Fruit fly (Drosophila melanogaster): ENCODE measurements around the gene Regnase-1.

The Regnase-1 gene

dm6 chr3R:20008372-20009051 is 27.3 kb downstream of the Regnase-1 start, which contains the start of the genes Hs6st and MED25 (continued):
- TF ChIP-seq Ets97D (GFP tag; optimal IDR thresholded peaks at IDR 0.05) = peak; percentile 79
- peak; percentile 9 for TF ChIP-seq Hsf (GFP tag; optimal IDR thresholded peaks at IDR 0.05)
- peak; percentile 72 for TF ChIP-seq Med (GFP tag)
- peak; percentile 55 for TF ChIP-seq nmo (GFP tag; optimal IDR thresholded peaks at IDR 0.05)
- peak; percentile 58; the same call in 2 of the 3 replicates for TF ChIP-seq CG17361 (GFP tag; IDR thresholded peaks at IDR 0.05)
- peak; percentile 79 for TF ChIP-seq knrl (GFP tag; IDR thresholded peaks at IDR 0.05; ENCODE audit: partially characterized antibody)
- peak; percentile 81 for TF ChIP-seq ewg (GFP tag; optimal IDR thresholded peaks at IDR 0.05)
- peak; percentile 83 for TF ChIP-seq CG42726 (GFP tag; IDR thresholded peaks at IDR 0.05; ENCODE audit: partially characterized antibody)
- peak; percentile 6 for TF ChIP-seq MTF-1 (GFP tag; optimal IDR thresholded peaks at IDR 0.05; ENCODE audit: borderline replicate concordance)
- TF ChIP-seq ase (GFP tag; IDR thresholded peaks at IDR 0.05) = no peak
- TF ChIP-seq CG18476 (GFP tag; optimal IDR thresholded peaks at IDR 0.05) = peak; percentile 37
- TF ChIP-seq CG4328 (GFP tag; optimal IDR thresholded peaks at IDR 0.05) = peak; percentile 48
- TF ChIP-seq CG3163 (GFP tag; optimal IDR thresholded peaks at IDR 0.05) = no peak
- peak; percentile 71 for TF ChIP-seq inv (GFP tag; IDR thresholded peaks at IDR 0.05; ENCODE audit: partially characterized antibody)
- TF ChIP-seq CG9727 (GFP tag; optimal IDR thresholded peaks at IDR 0.05) = peak; percentile 54
- peak; percentile 39 for TF ChIP-seq NfI (GFP tag; optimal IDR thresholded peaks at IDR 0.05)
- TF ChIP-seq trem (tag; optimal IDR thresholded peaks at IDR 0.05) = peak; percentile 24
- TF ChIP-seq BEAF-32 (GFP tag; optimal IDR thresholded peaks at IDR 0.05) = peak; percentile 88
- no peak for TF ChIP-seq ab (GFP tag; optimal IDR thresholded peaks at IDR 0.05)
- peak; percentile 70 for TF ChIP-seq CG12104 (GFP tag; optimal IDR thresholded peaks at IDR 0.05)
- peak; percentile 60 for TF ChIP-seq stwl (tag; optimal IDR thresholded peaks at IDR 0.05)
- peak; percentile 88 for TF ChIP-seq Sin3A (optimal IDR thresholded peaks at IDR 0.05)
- peak; percentile 58; the same call in 2 of the 3 replicates for TF ChIP-seq CG7963 (GFP tag; IDR thresholded peaks at IDR 0.05; ENCODE audit: partially characterized antibody)
- no peak for TF ChIP-seq Hmx (GFP tag; optimal IDR thresholded peaks at IDR 0.05)
- TF ChIP-seq Abd-B (GFP tag; optimal IDR thresholded peaks at IDR 0.05) = peak; percentile 41
- TF ChIP-seq CG14014 (GFP tag; IDR thresholded peaks at IDR 0.05) = peak; percentile 40; the same call in 1 of the 2 replicates
- no peak for TF ChIP-seq gcm (GFP tag; optimal IDR thresholded peaks at IDR 0.05)
- no peak for TF ChIP-seq CG7357 (GFP tag; IDR thresholded peaks at IDR 0.05)
- TF ChIP-seq gce (GFP tag; IDR thresholded peaks at IDR 0.05) = no peak
- TF ChIP-seq sisA (GFP tag; IDR thresholded peaks at IDR 0.05) = no peak; the same call in 1 of the 2 replicates
- peak; percentile 48 for TF ChIP-seq sens (GFP tag)
- TF ChIP-seq psq (GFP tag; optimal IDR thresholded peaks at IDR 0.05) = peak; percentile 97
- peak; percentile 2 for TF ChIP-seq NK7.1 (GFP tag; optimal IDR thresholded peaks at IDR 0.05)
- TF ChIP-seq unc-4 (GFP tag; IDR thresholded peaks at IDR 0.05; ENCODE audit: partially characterized antibody) = peak; percentile 71
- TF ChIP-seq CG15514 (GFP tag; optimal IDR thresholded peaks at IDR 0.05) = peak; percentile 77
- peak; percentile 84 for TF ChIP-seq CG17186 (GFP tag; optimal IDR thresholded peaks at IDR 0.05)
- TF ChIP-seq CG15011 (GFP tag; optimal IDR thresholded peaks at IDR 0.05) = peak; percentile 59
- peak; percentile 12 for TF ChIP-seq Sry-β (GFP tag; optimal IDR thresholded peaks at IDR 0.05)
- TF ChIP-seq CG16779 (GFP tag; IDR thresholded peaks at IDR 0.05) = no peak
- TF ChIP-seq Fer2 (tag; optimal IDR thresholded peaks at IDR 0.05) = peak; percentile 56
- no peak for TF ChIP-seq CG2875 (GFP tag; optimal IDR thresholded peaks at IDR 0.05)
- peak; percentile 10 for TF ChIP-seq hkb (optimal IDR thresholded peaks at IDR 0.05)
- TF ChIP-seq hkb (GFP tag; IDR thresholded peaks at IDR 0.05) = no peak
- peak; percentile 4 for TF ChIP-seq unpg (GFP tag; optimal IDR thresholded peaks at IDR 0.05)
- peak; percentile 47; the same call in 1 of the 2 replicates for TF ChIP-seq MBD-R2 (GFP tag; IDR thresholded peaks at IDR 0.05)
- TF ChIP-seq CG7839 (tag; optimal IDR thresholded peaks at IDR 0.05) = peak; percentile 50
- no peak for TF ChIP-seq GATAe (GFP tag; conservative IDR thresholded peaks at IDR 0.05)
- no peak for TF ChIP-seq gt (GFP tag; IDR thresholded peaks at IDR 0.05)
- peak; percentile 68 for TF ChIP-seq Opbp (GFP tag; IDR thresholded peaks at IDR 0.05; ENCODE audit: partially characterized antibody)
